Worm (Caenorhabditis elegans) whole organism, L4 larva: Measurements from ENCODE around the gene arx-6.

Experiments
- F10B5.3 ChIP-seq: sonication (generic microtip); optimal IDR thresholded peaks from 2 replicates; lab custom pipeline; 2016; ENCODE audit warnings: mild to moderate bottlenecking, missing genetic modification characterization, missing compliant biosample characterization
- Y5F2A.4 ChIP-seq: fragments of 200-800 bp; sonication (Bioruptor generic); optimal IDR thresholded peaks from 2 replicates; lab custom pipeline; 2018; ENCODE audit warnings: mild to moderate bottlenecking, missing genetic modification characterization, missing compliant biosample characterization
- ZK337.2 ChIP-seq: fragments of 200-800 bp; sonication (Bioruptor generic); IDR thresholded peaks from 2 replicates; pipeline ENCODE4 v1.3.6; 2022; ENCODE audit warnings: missing genetic modification reagents, missing genetic modification characterization, missing compliant biosample characterization
- ZK546.5 ChIP-seq, 2 experiments: sonication (generic microtip); optimal IDR thresholded peaks; 2 replicates each; lab custom pipeline; 2017; ENCODE audit warnings: missing biosample characterization in 2 of 2, missing genetic modification characterization in 2 of 2
- aly-2 ChIP-seq: sonication (generic microtip); optimal IDR thresholded peaks from 2 replicates; lab custom pipeline; 2018; ENCODE audit warnings: missing biosample characterization, missing genetic modification characterization
- attf-4 ChIP-seq: sonication (generic microtip); optimal IDR thresholded peaks from 3 replicates; lab custom pipeline; 2017; ENCODE audit warnings: missing biosample characterization, missing genetic modification characterization
- ceh-44 ChIP-seq: fragments of 200-800 bp; sonication (Bioruptor generic); IDR thresholded peaks from 2 replicates; pipeline ENCODE4 v1.3.6; 2022; ENCODE audit warnings: missing genetic modification reagents, missing genetic modification characterization, missing compliant biosample characterization
- daf-16 ChIP-seq, 3 experiments: sonication (generic microtip); optimal IDR thresholded peaks; 2 replicates each; lab custom pipeline; 2016 to 2017; ENCODE audit warnings: missing genetic modification characterization in 3 of 3, missing genetic modification reagents in 3 of 3, mild to moderate bottlenecking in 2 of 3, missing compliant biosample characterization in 2 of 3, missing biosample characterization in 1 of 3, moderate library complexity in 1 of 3
- dmd-6 ChIP-seq: fragments of 200-800 bp; sonication (Bioruptor generic); IDR thresholded peaks from 2 replicates; pipeline ENCODE4 v1.3.6; 2022; ENCODE audit warnings: missing genetic modification reagents, missing genetic modification characterization, missing compliant biosample characterization
- dmd-8 ChIP-seq: fragments of 200-800 bp; sonication (Bioruptor generic); IDR thresholded peaks from 2 replicates; pipeline ENCODE4 v1.3.6; 2022; ENCODE audit warnings: missing genetic modification characterization, missing compliant biosample characterization
- dpl-1 ChIP-seq: fragments of 150-350 bp; optimal IDR thresholded peaks from 2 replicates; lab custom pipeline; 2014; ENCODE audit warnings: missing biosample characterization, missing genetic modification reagents, missing genetic modification characterization
- dve-1 ChIP-seq: sonication (generic microtip); optimal IDR thresholded peaks from 2 replicates; lab custom pipeline; 2017; ENCODE audit warnings: antibody characterized with exemption, mild to moderate bottlenecking, missing genetic modification characterization, missing compliant biosample characterization; ENCODE audit not compliant: insufficient read depth
- fos-1 ChIP-seq: fragments of 150-350 bp; optimal IDR thresholded peaks from 2 replicates; lab custom pipeline; 2014; ENCODE audit warnings: missing biosample characterization, missing genetic modification characterization
- gei-8 ChIP-seq: fragments of 200-800 bp; sonication (Bioruptor generic); optimal IDR thresholded peaks from 2 replicates; lab custom pipeline; 2018; ENCODE audit warnings: mild to moderate bottlenecking, missing genetic modification characterization, missing compliant biosample characterization
- hif-1 ChIP-seq, 2 experiments: sonication (generic microtip); optimal IDR thresholded peaks; 2 replicates each; lab custom pipeline; 2016 to 2017; ENCODE audit warnings: missing compliant biosample characterization in 2 of 2, missing genetic modification characterization in 2 of 2, missing genetic modification reagents in 2 of 2, missing genotype in 2 of 2, mild to moderate bottlenecking in 1 of 2
- hlh-30 ChIP-seq: sonication (generic microtip); optimal IDR thresholded peaks from 2 replicates; lab custom pipeline; 2017; ENCODE audit warnings: antibody characterized with exemption, mild to moderate bottlenecking, missing genetic modification characterization, missing compliant biosample characterization; ENCODE audit not compliant: insufficient read depth
- lim-7 ChIP-seq: fragments of 200-800 bp; sonication (Bioruptor generic); IDR thresholded peaks from 2 replicates; pipeline ENCODE4 v1.3.6; 2022; ENCODE audit warnings: missing genetic modification characterization, missing compliant biosample characterization
- lin-1 ChIP-seq: fragments of 200-800 bp; sonication (Bioruptor generic); IDR thresholded peaks from 2 replicates; pipeline ENCODE4 v1.3.6; 2022; ENCODE audit warnings: missing genetic modification reagents, missing genetic modification characterization, missing compliant biosample characterization
- lin-15B ChIP-seq: fragments of 150-350 bp; sonication (generic microtip); optimal IDR thresholded peaks from 3 replicates; lab custom pipeline; 2014; ENCODE audit warnings: missing biosample characterization, missing genetic modification characterization
- lin-38 ChIP-seq: fragments of 200-800 bp; sonication (Bioruptor generic); IDR thresholded peaks from 2 replicates; pipeline ENCODE4 v1.3.6; 2022; ENCODE audit warnings: missing genetic modification reagents, missing genetic modification characterization, missing compliant biosample characterization
- lsy-2 ChIP-seq, 2 experiments: fragments of 150-350 bp in 1 of 2; sonication (generic microtip) in 1 of 2; optimal IDR thresholded peaks; 2 replicates each; lab custom pipeline; 2014 to 2017; ENCODE audit warnings: missing biosample characterization in 2 of 2, missing genetic modification characterization in 2 of 2
- mdl-1 ChIP-seq, 2 experiments: fragments of 150-350 bp in 1 of 2; sonication (generic microtip) in 1 of 2; optimal IDR thresholded peaks; 2 replicates each; lab custom pipeline; 2014 to 2017; ENCODE audit warnings: missing biosample characterization in 2 of 2, missing genetic modification characterization in 2 of 2
- mep-1 ChIP-seq: fragments of 150-350 bp; sonication (generic microtip); optimal IDR thresholded peaks from 3 replicates; lab custom pipeline; 2014; ENCODE audit warnings: missing biosample characterization, missing genetic modification characterization
- mes-2 ChIP-seq: sonication (generic microtip); optimal IDR thresholded peaks from 2 replicates; lab custom pipeline; 2016; ENCODE audit warnings: missing genotype, mild to moderate bottlenecking, missing genetic modification characterization, missing compliant biosample characterization; ENCODE audit not compliant: poor library complexity, severe bottlenecking
- nhr-6 ChIP-seq: fragments of 150-350 bp; optimal IDR thresholded peaks from 2 replicates; lab custom pipeline; 2014; ENCODE audit warnings: missing biosample characterization, missing genetic modification characterization
- nhr-76 ChIP-seq: fragments of 150-350 bp; optimal IDR thresholded peaks from 2 replicates; lab custom pipeline; 2014; ENCODE audit warnings: missing biosample characterization, missing genetic modification characterization
- pha-4 ChIP-seq, 2 experiments: fragments of 150-350 bp in 1 of 2; fragments of 200-800 bp in 1 of 2; sonication (Bioruptor generic) in 1 of 2; IDR thresholded peaks in 1 of 2; optimal IDR thresholded peaks in 1 of 2; 2 replicates each; pipeline versions ENCODE4 v1.3.6 to Lab custom; 2014 to 2022; ENCODE audit warnings: missing genetic modification characterization in 2 of 2, missing genetic modification reagents in 2 of 2, missing biosample characterization in 1 of 2, missing compliant biosample characterization in 1 of 2
- rbr-2 ChIP-seq: sonication (generic microtip); optimal IDR thresholded peaks from 2 replicates; lab custom pipeline; 2016; ENCODE audit warnings: missing genotype, missing genetic modification characterization, missing compliant biosample characterization
- sdz-12 ChIP-seq: fragments of 200-800 bp; sonication (Bioruptor generic); optimal IDR thresholded peaks from 2 replicates; lab custom pipeline; 2018; ENCODE audit warnings: mild to moderate bottlenecking, missing genetic modification characterization, missing compliant biosample characterization
- skn-1 ChIP-seq: fragments of 150-350 bp; optimal IDR thresholded peaks from 2 replicates; lab custom pipeline; 2014; ENCODE audit warnings: missing biosample characterization, missing genetic modification characterization
- snpc-4 ChIP-seq: fragments of 150-350 bp; optimal IDR thresholded peaks from 2 replicates; lab custom pipeline; 2014; ENCODE audit warnings: missing biosample characterization, missing genetic modification characterization
- spr-3 ChIP-seq: fragments of 200-800 bp; sonication (Bioruptor generic); optimal IDR thresholded peaks from 2 replicates; lab custom pipeline; 2018; ENCODE audit warnings: mild to moderate bottlenecking, missing genetic modification characterization, missing compliant biosample characterization
- unc-130 ChIP-seq: sonication (generic microtip); optimal IDR thresholded peaks from 2 replicates; lab custom pipeline; 2016; ENCODE audit warnings: missing genetic modification reagents, missing genetic modification characterization, missing compliant biosample characterization
- unc-62 ChIP-seq, 3 experiments: fragments of 150-350 bp in 1 of 3; sonication (generic microtip); optimal IDR thresholded peaks in 2 of 3; peaks in 1 of 3; 1 replicate in 1 of 3; 2 replicates in 2 of 3; lab custom pipeline; 2014 to 2017; ENCODE audit warnings: missing biosample characterization in 3 of 3, missing genetic modification characterization in 3 of 3, missing genetic modification reagents in 3 of 3, missing genotype in 1 of 3
- zfp-3 ChIP-seq: fragments of 200-800 bp; sonication (Bioruptor generic); conservative IDR thresholded peaks from 2 replicates; pipeline ENCODE4 v1.3.6; 2022; ENCODE audit warnings: missing genetic modification reagents, missing genetic modification characterization, missing compliant biosample characterization
- ztf-7 ChIP-seq: fragments of 150-350 bp; optimal IDR thresholded peaks from 2 replicates; lab custom pipeline; 2014; ENCODE audit warnings: missing biosample characterization, missing genetic modification characterization

The arx-6 gene

ce11 chrIII:4917960-4918712 is 39.7 kb downstream of the arx-6 start, which contains the start of gene rpb-8:
TSS of gene rpb-8 (minus strand) at chrIII:4918008.
- TF ChIP-seq nhr-76 (tag; lab: Kevin White, UChicago) (no peak), dmd-8 (GFP tag; lab: Robert Waterston, UW) (no peak), nhr-6 (tag; lab: Kevin White, UChicago) (peak; percentile 14), ceh-44 (GFP tag; lab: Robert Waterston, UW) (no peak), mes-2 (tag; lab: Kevin White, UChicago) (peak; percentile 76), rbr-2 (tag; lab: Kevin White, UChicago) (peak; percentile 16), snpc-4 (tag; lab: Kevin White, UChicago) (no peak), gei-8 (GFP tag; lab: Kevin White, UChicago) (no peak), aly-2 (no peak), fos-1 (tag; lab: Kevin White, UChicago) (no peak), ZK337.2 (no peak), hif-1 (tag; optimal IDR thresholded peaks at IDR 0.05; lab: Kevin White, UChicago) (peak in 1 of 2 experiments; percentile 28), dpl-1 (GFP tag; lab: Kevin White, UChicago) (peak; percentile 90), skn-1 (tag; lab: Kevin White, UChicago) (no peak), dve-1 (tag; lab: Kevin White, UChicago) (peak; percentile 9), lsy-2 (tag; optimal IDR thresholded peaks at IDR 0.05; lab: Kevin White, UChicago) (peak in 1 of 2 experiments; percentile 76), dmd-6 (GFP tag; lab: Robert Waterston, UW) (0 out of 2 replicates have a peak, but pooled peaks have one; percentile 34), sdz-12 (GFP tag; lab: Kevin White, UChicago) (no peak), pha-4 (GFP tag; IDR thresholded peaks at IDR 0.05; lab: Robert Waterston, UW) (no peak), pha-4 (tag; optimal IDR thresholded peaks at IDR 0.05; lab: Kevin White, UChicago) (no peak), attf-4 (no peak), unc-130 (GFP tag; lab: Kevin White, UChicago) (no peak), mep-1 (tag; lab: Kevin White, UChicago) (peak; percentile 34), Y5F2A.4 (GFP tag; lab: Kevin White, UChicago) (no peak), lin-38 (GFP tag; lab: Robert Waterston, UW) (0 out of 2 replicates have a peak, but pooled peaks have one; percentile 22), zfp-3 (no peak), mdl-1 (tag; optimal IDR thresholded peaks at IDR 0.05; lab: Kevin White, UChicago) (no peak), hlh-30 (tag; lab: Kevin White, UChicago) (peak; percentile 23), F10B5.3 (tag; lab: Kevin White, UChicago) (no peak), ztf-7 (tag; lab: Kevin White, UChicago) (no peak), lin-15B (tag; lab: Kevin White, UChicago) (no peak), daf-16 (GFP tag; optimal IDR thresholded peaks at IDR 0.05; lab: Kevin White, UChicago) (no peak), daf-16 (tag; optimal IDR thresholded peaks at IDR 0.05; lab: Kevin White, UChicago) (peak; percentile 44)

- TF ChIP-seq unc-62 (GFP tag; optimal IDR thresholded peaks at IDR 0.05 in 1 of 2; lab: Kevin White, UChicago) = peak in 1 of 2 experiments; percentile 95
- no peak for TF ChIP-seq unc-62 (tag; optimal IDR thresholded peaks at IDR 0.05; lab: Kevin White, UChicago)
- no peak for TF ChIP-seq lim-7
These were observed 40.4 kb downstream of the arx-6 start for ce11 chrIII:4918906-4919305.

ce11 chrIII:4920221-4920620 is 41.8 kb downstream of the arx-6 start, which contains the start of gene ula-1:
TSS of gene ula-1 (minus strand) at chrIII:4920321.
- no peak for TF ChIP-seq ZK546.5 (tag; optimal IDR thresholded peaks at IDR 0.05; lab: Kevin White, UChicago)
- TF ChIP-seq lin-1 (GFP tag; lab: Robert Waterston, UW) = no peak
- TF ChIP-seq spr-3 = no peak
